Worm (Caenorhabditis elegans): Measurements from ENCODE around the gene R10E4.3.

The R10E4.3 gene

DNA sequence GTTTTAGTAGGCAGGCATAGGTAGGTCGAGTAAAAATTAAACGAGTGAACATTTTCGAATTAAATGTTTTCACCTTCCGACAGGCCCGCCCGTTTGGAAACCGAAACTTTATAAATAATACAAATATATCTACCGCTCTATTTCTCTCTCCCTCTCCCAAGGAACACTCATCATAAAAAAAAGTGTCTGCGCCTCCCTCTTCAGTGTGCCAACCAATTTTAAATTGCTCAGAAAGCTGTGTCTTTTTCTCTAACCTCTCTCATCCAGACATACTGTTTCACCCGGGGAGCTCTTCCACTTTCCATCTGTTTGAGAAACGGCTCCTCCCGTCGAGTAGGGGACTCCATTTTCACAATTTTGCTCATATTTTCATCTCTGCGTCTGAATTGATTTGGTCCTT is 35.8 kb upstream of the R10E4.3 start:
- no peak for TF ChIP-seq ztf-11 (tag; optimal IDR thresholded peaks at IDR 0.05)
- TF ChIP-seq unc-62 (GFP tag; optimal IDR thresholded peaks at IDR 0.05) = no peak
- TF ChIP-seq mdl-1 (tag; optimal IDR thresholded peaks at IDR 0.05) = no peak
- no peak for TF ChIP-seq ceh-82 (tag; optimal IDR thresholded peaks at IDR 0.05)
- no peak for TF ChIP-seq R02D3.7 (tag; optimal IDR thresholded peaks at IDR 0.05)
- TF ChIP-seq zag-1 (tag; optimal IDR thresholded peaks at IDR 0.05) = no peak
- no peak for TF ChIP-seq pqm-1 (tag; optimal IDR thresholded peaks at IDR 0.05)
- TF ChIP-seq ceh-28 (tag; optimal IDR thresholded peaks at IDR 0.05) = no peak
- no peak for TF ChIP-seq nhr-28 (tag; optimal IDR thresholded peaks at IDR 0.05)
- TF ChIP-seq unc-39 (tag; optimal IDR thresholded peaks at IDR 0.05) = no peak
- peak; percentile 47 for TF ChIP-seq hmg-11 (tag; optimal IDR thresholded peaks at IDR 0.05)
- TF ChIP-seq sea-2 (GFP tag; optimal IDR thresholded peaks at IDR 0.05) = no peak
- TF ChIP-seq lin-39 (tag; optimal IDR thresholded peaks at IDR 0.05) = peak; percentile 78
- TF ChIP-seq lin-15B (tag; optimal IDR thresholded peaks at IDR 0.05) = peak; percentile 39
- peak; percentile 62 for TF ChIP-seq egl-5 (tag; optimal IDR thresholded peaks at IDR 0.05)
- TF ChIP-seq ztf-4 (tag; optimal IDR thresholded peaks at IDR 0.05) = no peak
- no peak for TF ChIP-seq ceh-16 (tag; optimal IDR thresholded peaks at IDR 0.05)
- TF ChIP-seq nhr-23 (tag; optimal IDR thresholded peaks at IDR 0.05) = no peak
- peak; percentile 8 for TF ChIP-seq nhr-43 (tag; optimal IDR thresholded peaks at IDR 0.05; ENCODE audit: poor library complexity, severe bottlenecking)
- TF ChIP-seq nhr-11 (tag; optimal IDR thresholded peaks at IDR 0.05) = no peak
- no peak for TF ChIP-seq nhr-25 (tag; optimal IDR thresholded peaks at IDR 0.05)
- TF ChIP-seq ceh-9 (tag; optimal IDR thresholded peaks at IDR 0.05) = no peak
- TF ChIP-seq fkh-2 (tag; optimal IDR thresholded peaks at IDR 0.05) = no peak
- peak; percentile 16 for TF ChIP-seq snpc-4 (tag; optimal IDR thresholded peaks at IDR 0.05)
- no peak for TF ChIP-seq elt-3 (tag; optimal IDR thresholded peaks at IDR 0.05)
- no peak for TF ChIP-seq fkh-10 (GFP tag; optimal IDR thresholded peaks at IDR 0.05)
- peak; percentile 60 for TF ChIP-seq pha-4 (tag; optimal IDR thresholded peaks at IDR 0.05)
- no peak for TF ChIP-seq aly-2 (tag; optimal IDR thresholded peaks at IDR 0.05)
- no peak for TF ChIP-seq ZK546.5 (tag; optimal IDR thresholded peaks at IDR 0.05)
- no peak for TF ChIP-seq nhr-12 (tag; optimal IDR thresholded peaks at IDR 0.05)
- TF ChIP-seq nfya-1 (tag; optimal IDR thresholded peaks at IDR 0.05; ENCODE audit: insufficient read depth) = peak; percentile 68
- no peak for TF ChIP-seq elt-2 (tag; optimal IDR thresholded peaks at IDR 0.05)

- TF ChIP-seq nhr-28 (tag; optimal IDR thresholded peaks at IDR 0.05) (no peak), nhr-67 (tag; optimal IDR thresholded peaks at IDR 0.05) (no peak), sea-2 (GFP tag; optimal IDR thresholded peaks at IDR 0.05) (no peak), nhr-11 (tag; optimal IDR thresholded peaks at IDR 0.05) (no peak), hmg-11 (tag; optimal IDR thresholded peaks at IDR 0.05) (no peak), lsy-12 (tag; optimal IDR thresholded peaks at IDR 0.05) (no peak), lin-15B (tag; optimal IDR thresholded peaks at IDR 0.05) (no peak), zag-1 (tag; optimal IDR thresholded peaks at IDR 0.05) (no peak), tbx-2 (tag; optimal IDR thresholded peaks at IDR 0.05) (no peak), elt-2 (tag; optimal IDR thresholded peaks at IDR 0.05) (no peak), nhr-23 (tag; optimal IDR thresholded peaks at IDR 0.05) (no peak), mdl-1 (tag; optimal IDR thresholded peaks at IDR 0.05) (no peak)
These were observed 34.1 kb upstream of the R10E4.3 start, which contains the start of gene H38K22.7 for ce11 chrIII:4321399-4321798. Gene H38K22.7, plus strand, starts transcription at chrIII:4321699.

DNA sequence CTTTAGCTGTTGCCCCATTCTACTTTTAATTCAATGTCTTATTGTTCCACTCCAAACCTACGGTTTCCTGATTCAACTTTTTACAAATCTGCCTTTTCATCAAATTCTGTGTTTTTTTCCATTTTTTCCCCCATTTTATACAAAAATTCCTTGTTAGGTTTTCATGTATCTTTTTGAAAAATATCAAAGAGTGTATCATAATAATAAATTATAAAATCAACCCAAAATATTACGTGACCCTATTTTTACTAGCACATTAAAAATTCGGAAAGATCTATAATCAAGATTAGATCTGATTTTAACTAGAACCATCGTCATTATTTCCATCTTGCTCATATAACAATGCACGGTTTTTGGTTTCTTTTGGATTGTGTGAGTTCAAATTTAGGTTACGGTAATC is 32.8 kb upstream of the R10E4.3 start, which contains the start of gene H38K22.6:
Gene H38K22.6, plus strand, starts transcription at position 301 of the 400 bp plus-strand sequence.
- TF ChIP-seq ztf-11 (tag; optimal IDR thresholded peaks at IDR 0.05) = no peak
- TF ChIP-seq nhr-12 (tag; optimal IDR thresholded peaks at IDR 0.05) = no peak

DNA sequence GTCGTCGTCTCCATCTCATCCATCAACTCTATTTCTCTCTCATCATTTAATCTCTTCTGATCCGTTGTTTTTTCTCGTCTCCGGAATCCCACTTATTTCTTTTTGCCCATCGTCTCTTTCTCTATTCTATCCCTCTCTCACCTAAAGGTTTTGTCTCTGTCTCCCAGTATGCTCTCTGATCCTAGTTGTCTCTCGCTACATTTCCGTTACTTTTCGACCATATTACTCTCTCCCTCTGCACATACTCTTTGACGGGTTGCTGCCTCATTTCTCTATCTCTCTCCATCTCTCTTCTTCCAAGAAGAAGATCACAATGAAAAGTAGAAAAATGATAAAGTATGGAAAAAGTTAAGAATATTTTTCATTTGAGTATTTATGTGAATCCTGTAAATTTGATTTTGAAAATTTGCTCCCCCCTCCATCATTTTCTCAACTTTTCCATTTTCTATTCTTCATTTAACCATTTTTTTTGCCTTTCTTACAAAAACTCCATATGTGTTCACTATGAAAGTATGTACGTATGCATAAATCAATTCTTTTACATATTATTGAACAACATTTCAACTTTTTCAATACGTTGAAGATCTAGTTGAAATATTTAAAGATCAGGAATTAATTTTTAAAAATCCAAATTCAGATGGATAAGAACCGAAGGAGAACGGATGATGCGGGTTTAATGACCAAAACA is 29.9 kb upstream of the R10E4.3 start, which contains the start of gene tag-131:
Gene tag-131, plus strand, starts transcription at position 638 of the 688 bp plus-strand sequence.
- no peak for TF ChIP-seq nhr-11 (tag; optimal IDR thresholded peaks at IDR 0.05)
- TF ChIP-seq nhr-23 (tag; optimal IDR thresholded peaks at IDR 0.05) = peak; percentile 68
- no peak for TF ChIP-seq tbx-2 (tag; optimal IDR thresholded peaks at IDR 0.05)
- TF ChIP-seq ceh-28 (tag; optimal IDR thresholded peaks at IDR 0.05) = peak; percentile 39
- peak; percentile 20 for TF ChIP-seq nfya-1 (tag; optimal IDR thresholded peaks at IDR 0.05; ENCODE audit: insufficient read depth)

All from whole organism, L3 larva.